Fruit fly (Drosophila melanogaster) whole organism, embryonic: ENCODE results near the gene CG5892.
A peak's percentile ranks its signal among the peaks of the same experiment; 100 is the strongest.

Experiments
- Bteb2 ChIP-seq: fragments of 200-800 bp; sonication (Bioruptor generic); optimal IDR thresholded peaks from 2 replicates; lab custom pipeline; 2016; ENCODE audit warnings: missing biosample characterization, missing genetic modification characterization
- CG10321 ChIP-seq: fragments of 200-800 bp; sonication (Bioruptor generic); IDR thresholded peaks from 2 replicates; pipeline ENCODE4 v1.3.6; 2022; ENCODE audit warnings: missing biosample characterization, missing genetic modification characterization
- CG11398 ChIP-seq: fragments of 200-800 bp; sonication (Bioruptor generic); optimal IDR thresholded peaks from 2 replicates; lab custom pipeline; 2016; ENCODE audit warnings: missing biosample characterization, missing genetic modification characterization
- CG11560 ChIP-seq: fragments of 200-800 bp; sonication (Bioruptor generic); IDR thresholded peaks from 3 replicates; pipeline ENCODE4 v1.3.6; 2022; ENCODE audit warnings: missing biosample characterization, missing genetic modification characterization
- CG1603 ChIP-seq: fragments of 200-800 bp; sonication (Bioruptor generic); optimal IDR thresholded peaks from 2 replicates; lab custom pipeline; 2019; ENCODE audit warnings: missing biosample characterization, mild to moderate bottlenecking, missing genetic modification characterization, moderate library complexity
- CG16779 ChIP-seq: fragments of 200-800 bp; sonication (Bioruptor generic); IDR thresholded peaks from 2 replicates; pipeline ENCODE4 v1.3.6; 2022; ENCODE audit warnings: missing biosample characterization, missing genetic modification characterization
- CG32532 ChIP-seq: fragments of 200-800 bp; sonication (Bioruptor generic); IDR thresholded peaks from 2 replicates; pipeline ENCODE4 v1.3.6; 2022; ENCODE audit warnings: missing biosample characterization, missing genetic modification characterization
- CG3281 ChIP-seq: fragments of 200-800 bp; sonication (Bioruptor generic); optimal IDR thresholded peaks from 3 replicates; lab custom pipeline; 2017; ENCODE audit warnings: missing biosample characterization, mild to moderate bottlenecking, missing genetic modification characterization
- CG3407 ChIP-seq: fragments of 200-800 bp; sonication (Bioruptor generic); optimal IDR thresholded peaks from 2 replicates; lab custom pipeline; 2018; ENCODE audit warnings: missing biosample characterization, mild to moderate bottlenecking, missing genetic modification characterization
- CG42726 ChIP-seq: fragments of 200-800 bp; sonication (Bioruptor generic); IDR thresholded peaks from 2 replicates; pipeline ENCODE4 v1.3.6; 2022; ENCODE audit warnings: missing biosample characterization, missing genetic modification characterization; ENCODE audit not compliant: partially characterized antibody
- CG5245 ChIP-seq: fragments of 200-800 bp; sonication (Bioruptor generic); optimal IDR thresholded peaks from 3 replicates; lab custom pipeline; 2016; ENCODE audit warnings: missing biosample characterization, missing genetic modification characterization
- CG7271 ChIP-seq: fragments of 200-800 bp; sonication (Bioruptor generic); optimal IDR thresholded peaks from 2 replicates; lab custom pipeline; 2018; ENCODE audit warnings: missing biosample characterization, mild to moderate bottlenecking, missing genetic modification characterization, moderate library complexity
- CrebB ChIP-seq: fragments of 200-800 bp; sonication (Bioruptor generic); optimal IDR thresholded peaks from 3 replicates; lab custom pipeline; 2018; ENCODE audit warnings: missing biosample characterization, mild to moderate bottlenecking, missing genetic modification characterization
- Dfd ChIP-seq, 2 experiments: fragments of >200 bp; optimal IDR thresholded peaks; 2 replicates each; lab custom pipeline; 2017; ENCODE audit warnings: missing biosample characterization in 2 of 2, missing genetic modification characterization in 2 of 2
- Doc3 ChIP-seq: fragments of 200-800 bp; sonication (Bioruptor generic); IDR thresholded peaks from 3 replicates; pipeline ENCODE4 v1.3.6; 2022; ENCODE audit warnings: missing biosample characterization, missing genetic modification characterization; ENCODE audit not compliant: partially characterized antibody
- Dp ChIP-seq: fragments of 200-800 bp; sonication (Bioruptor generic); optimal IDR thresholded peaks from 2 replicates; lab custom pipeline; 2018; ENCODE audit warnings: missing biosample characterization, mild to moderate bottlenecking, missing genetic modification characterization, moderate library complexity
- Ets65A ChIP-seq: fragments of 200-800 bp; sonication (Bioruptor generic); peaks from one replicate; lab custom pipeline; 2016; ENCODE audit warnings: missing biosample characterization, missing genetic modification characterization
- Ets97D ChIP-seq: fragments of 200-800 bp; sonication (Bioruptor generic); optimal IDR thresholded peaks from 3 replicates; lab custom pipeline; 2016; ENCODE audit warnings: missing biosample characterization, missing genetic modification characterization
- HLH3B ChIP-seq: fragments of 200-800 bp; sonication (Bioruptor generic); IDR thresholded peaks from 2 replicates; pipeline ENCODE4 v1.3.6; 2022; ENCODE audit warnings: missing biosample characterization, missing genetic modification characterization
- Hr78 ChIP-seq, 2 experiments: fragments of 200-800 bp in 1 of 2; fragments of >200 bp in 1 of 2; sonication (Bioruptor generic) in 1 of 2; optimal IDR thresholded peaks; 2 replicates each; lab custom pipeline; 2017 to 2019; ENCODE audit warnings: missing biosample characterization in 2 of 2, missing genetic modification characterization in 2 of 2, mild to moderate bottlenecking in 1 of 2, moderate library complexity in 1 of 2
- Jarid2 ChIP-seq: fragments of 200-800 bp; sonication (Bioruptor generic); optimal IDR thresholded peaks from 3 replicates; lab custom pipeline; 2017; ENCODE audit warnings: mild to moderate bottlenecking, missing biosample characterization, missing genetic modification reagents, missing genetic modification characterization
- MBD-R2 ChIP-seq: fragments of 200-800 bp; sonication (Bioruptor generic); IDR thresholded peaks from 2 replicates; pipeline ENCODE4 v1.3.6; 2022; ENCODE audit warnings: missing biosample characterization, missing genetic modification characterization
- Neu2 ChIP-seq: fragments of 200-800 bp; sonication (Bioruptor generic); optimal IDR thresholded peaks from 3 replicates; lab custom pipeline; 2016; ENCODE audit warnings: missing biosample characterization, missing genetic modification characterization, borderline replicate concordance
- Nf-YB ChIP-seq: fragments of 200-800 bp; sonication (Bioruptor generic); optimal IDR thresholded peaks from 3 replicates; lab custom pipeline; 2019; ENCODE audit warnings: missing biosample characterization, mild to moderate bottlenecking, missing genetic modification characterization, moderate library complexity
- Oaz ChIP-seq: fragments of 200-800 bp; sonication (Bioruptor generic); IDR thresholded peaks from 2 replicates; pipeline ENCODE4 v1.3.6; 2022; ENCODE audit warnings: missing biosample characterization, missing genetic modification characterization
- Opbp ChIP-seq: fragments of 200-800 bp; sonication (Bioruptor generic); IDR thresholded peaks from 3 replicates; pipeline ENCODE4 v1.3.6; 2022; ENCODE audit warnings: missing biosample characterization, missing genetic modification characterization; ENCODE audit not compliant: partially characterized antibody
- Rx ChIP-seq: fragments of 200-800 bp; sonication (Bioruptor generic); IDR thresholded peaks from 2 replicates; pipeline ENCODE4 v1.3.6; 2022; ENCODE audit warnings: missing biosample characterization, missing genetic modification characterization
- Six4 ChIP-seq: fragments of 200-800 bp; sonication (Bioruptor generic); optimal IDR thresholded peaks from 2 replicates; lab custom pipeline; 2016; ENCODE audit warnings: missing biosample characterization, missing genetic modification characterization
- Sox102F ChIP-seq: fragments of 200-800 bp; sonication (Bioruptor generic); optimal IDR thresholded peaks from 2 replicates; lab custom pipeline; 2018; ENCODE audit warnings: missing biosample characterization, mild to moderate bottlenecking, missing genetic modification characterization, moderate library complexity
- Vsx1 ChIP-seq: fragments of 200-800 bp; sonication (Bioruptor generic); optimal IDR thresholded peaks from 2 replicates; lab custom pipeline; 2017; ENCODE audit warnings: missing biosample characterization, mild to moderate bottlenecking, missing genetic modification characterization, missing genetic modification reagents
- al ChIP-seq: fragments of 200-800 bp; sonication (Bioruptor generic); IDR thresholded peaks from 2 replicates; pipeline ENCODE4 v1.3.6; 2022; ENCODE audit warnings: missing biosample characterization, missing genetic modification characterization
- amos ChIP-seq: fragments of 200-800 bp; sonication (Bioruptor generic); IDR thresholded peaks from 2 replicates; pipeline ENCODE4 v1.3.6; 2022; ENCODE audit warnings: missing biosample characterization, missing genetic modification characterization; ENCODE audit not compliant: partially characterized antibody
- chm ChIP-seq: fragments of 200-800 bp; sonication (Bioruptor generic); IDR thresholded peaks from 2 replicates; pipeline ENCODE4 v1.3.6; 2022; ENCODE audit warnings: missing biosample characterization, missing genetic modification characterization
- corto ChIP-seq: fragments of 200-800 bp; sonication (Bioruptor generic); optimal IDR thresholded peaks from 2 replicates; lab custom pipeline; 2016; ENCODE audit warnings: missing biosample characterization, mild to moderate bottlenecking, missing genetic modification characterization, moderate library complexity
- dati ChIP-seq: fragments of 200-800 bp; sonication (Bioruptor generic); IDR thresholded peaks from 2 replicates; pipeline ENCODE4 v1.3.6; 2022; ENCODE audit warnings: missing biosample characterization, missing genetic modification characterization
- fd3F ChIP-seq: fragments of 200-800 bp; sonication (Bioruptor generic); optimal IDR thresholded peaks from 2 replicates; lab custom pipeline; 2018; ENCODE audit warnings: missing biosample characterization, mild to moderate bottlenecking, missing genetic modification characterization, moderate library complexity
- grn ChIP-seq: fragments of 200-800 bp; sonication (Bioruptor generic); optimal IDR thresholded peaks from 3 replicates; lab custom pipeline; 2017; ENCODE audit warnings: missing biosample characterization, missing genetic modification characterization
- ham ChIP-seq: fragments of 200-800 bp; sonication (Bioruptor generic); IDR thresholded peaks from 2 replicates; pipeline ENCODE4 v1.3.6; 2022; ENCODE audit warnings: missing biosample characterization, missing genetic modification characterization
- kah ChIP-seq: fragments of 200-800 bp; sonication (Bioruptor generic); optimal IDR thresholded peaks from 2 replicates; lab custom pipeline; 2018; ENCODE audit warnings: missing biosample characterization, mild to moderate bottlenecking, missing genetic modification characterization
- lbe ChIP-seq: fragments of 200-800 bp; sonication (Bioruptor generic); optimal IDR thresholded peaks from 2 replicates; lab custom pipeline; 2016; ENCODE audit warnings: missing biosample characterization, mild to moderate bottlenecking, missing genetic modification characterization
- oc ChIP-seq: fragments of 200-800 bp; sonication (Bioruptor generic); optimal IDR thresholded peaks from 2 replicates; lab custom pipeline; 2018; ENCODE audit warnings: missing biosample characterization, mild to moderate bottlenecking, missing genetic modification characterization, moderate library complexity
- slou ChIP-seq: fragments of 200-800 bp; sonication (Bioruptor generic); optimal IDR thresholded peaks from 3 replicates; lab custom pipeline; 2016; ENCODE audit warnings: missing biosample characterization, missing genetic modification characterization
- sqz ChIP-seq: fragments of 200-800 bp; sonication (Bioruptor generic); optimal IDR thresholded peaks from 3 replicates; lab custom pipeline; 2018; ENCODE audit warnings: missing biosample characterization, mild to moderate bottlenecking, missing genetic modification characterization
- sr ChIP-seq: fragments of 200-800 bp; sonication (Bioruptor generic); IDR thresholded peaks from 3 replicates; pipeline ENCODE4 v1.3.6; 2022; ENCODE audit warnings: missing biosample characterization, missing genetic modification characterization
- tap ChIP-seq: fragments of 200-800 bp; optimal IDR thresholded peaks from 3 replicates; lab custom pipeline; 2019; ENCODE audit warnings: missing biosample characterization, mild to moderate bottlenecking, missing genetic modification characterization, moderate library complexity
- tna ChIP-seq: fragments of 200-800 bp; sonication (Bioruptor generic); IDR thresholded peaks from 2 replicates; pipeline ENCODE4 v1.3.6; 2022; ENCODE audit warnings: missing biosample characterization, missing genetic modification characterization; ENCODE audit not compliant: partially characterized antibody
- unpg ChIP-seq: fragments of 200-800 bp; sonication (Bioruptor generic); optimal IDR thresholded peaks from 3 replicates; lab custom pipeline; 2018; ENCODE audit warnings: missing biosample characterization, mild to moderate bottlenecking, missing genetic modification characterization, moderate library complexity
- vnd ChIP-seq: fragments of 200-800 bp; sonication (Bioruptor generic); IDR thresholded peaks from 3 replicates; pipeline ENCODE4 v1.3.6; 2022; ENCODE audit warnings: missing biosample characterization, missing genetic modification characterization; ENCODE audit not compliant: partially characterized antibody
- wor ChIP-seq: fragments of 200-800 bp; sonication (Bioruptor generic); IDR thresholded peaks from 2 replicates; pipeline ENCODE4 v1.3.6; 2022; ENCODE audit warnings: missing biosample characterization, missing genetic modification characterization

The CG5892 gene

DNA sequence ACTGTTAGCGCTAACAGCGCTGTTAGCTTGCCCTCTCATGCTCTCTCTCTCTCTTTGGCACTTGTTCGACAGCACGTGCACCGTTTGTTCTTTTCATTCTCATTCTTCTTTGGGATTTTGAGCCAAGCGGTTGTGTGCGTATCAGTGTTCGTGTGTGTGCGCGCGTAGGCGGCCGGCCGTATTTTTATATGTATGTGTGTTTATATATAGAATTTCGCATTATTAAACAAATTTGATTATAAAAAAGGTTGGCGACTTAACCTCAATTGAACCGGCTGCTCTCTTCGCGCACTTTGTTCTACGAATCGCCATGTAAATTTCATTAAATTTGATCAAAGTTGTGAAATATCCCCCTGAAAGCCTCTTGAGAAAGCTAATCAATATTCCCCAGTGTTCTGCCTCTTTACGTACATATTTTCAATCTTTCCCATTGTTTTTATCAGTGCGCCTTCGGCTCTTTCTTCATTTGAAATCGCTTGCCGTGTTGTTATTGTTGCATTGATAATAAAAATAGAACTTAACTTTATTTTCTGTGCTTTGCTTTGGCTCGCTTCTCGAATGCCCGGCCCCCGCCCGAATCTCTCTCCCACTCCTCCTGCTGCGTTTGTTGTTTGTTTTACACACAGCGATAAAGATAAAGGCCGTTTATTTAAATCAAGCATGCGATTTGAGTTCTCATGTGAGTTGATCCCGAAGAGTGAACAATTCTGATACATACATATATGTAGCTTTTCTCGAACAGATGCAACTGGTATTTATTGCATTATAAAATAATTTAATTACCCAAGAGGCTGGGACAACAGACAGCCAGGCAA lies 43.1 kb upstream of the CG5892 start (continued):
- no peak for TF ChIP-seq fd3F
- no peak for TF ChIP-seq CG10321 (GFP tag; lab: Robert Waterston, UW)
- TF ChIP-seq Rx: no peak
- no peak for TF ChIP-seq ham (GFP tag; lab: Robert Waterston, UW)
- peak; percentile 47 for TF ChIP-seq Jarid2 (GFP tag; lab: Kevin White, UChicago)
- TF ChIP-seq CG7271 (tag; lab: Kevin White, UChicago): no peak
- TF ChIP-seq tna (GFP tag; lab: Robert Waterston, UW): no peak
- TF ChIP-seq CG11560: no peak
- TF ChIP-seq sqz (GFP tag; lab: Kevin White, UChicago): no peak
- TF ChIP-seq grn (GFP tag; lab: Kevin White, UChicago): peak; percentile 32
- TF ChIP-seq kah (GFP tag; lab: Kevin White, UChicago): peak; percentile 31
- TF ChIP-seq chm (GFP tag; lab: Robert Waterston, UW): 0 out of 2 replicates have a peak, but pooled peaks have one; percentile 22
- TF ChIP-seq tap (tag; lab: Kevin White, UChicago): no peak
- TF ChIP-seq CG16779 (GFP tag; lab: Robert Waterston, UW): no peak
- no peak for TF ChIP-seq Opbp
- TF ChIP-seq CG5245 (GFP tag; lab: Kevin White, UChicago): no peak
- TF ChIP-seq MBD-R2 (GFP tag; lab: Robert Waterston, UW): 0 out of 2 replicates have a peak, but pooled peaks have one; percentile 21
- no peak for TF ChIP-seq CG3407
- no peak for TF ChIP-seq Dp
- TF ChIP-seq CG32532: peak; percentile 7; the same call in 1 of the 2 replicates
- peak; percentile 94 for TF ChIP-seq sr (GFP tag; lab: Robert Waterston, UW)
- TF ChIP-seq Hr78 (GFP tag; optimal IDR thresholded peaks at IDR 0.05; lab: Kevin White, UChicago): no peak
- TF ChIP-seq Bteb2 (GFP tag; lab: Kevin White, UChicago): no peak
- TF ChIP-seq CG11398 (GFP tag; lab: Kevin White, UChicago): no peak
- TF ChIP-seq wor (GFP tag; lab: Robert Waterston, UW): no peak
- no peak for TF ChIP-seq Nf-YB (GFP tag; lab: Kevin White, UChicago)
- no peak for TF ChIP-seq Doc3 (GFP tag; lab: Robert Waterston, UW)
- TF ChIP-seq al: no peak
- no peak for TF ChIP-seq HLH3B (GFP tag; lab: Robert Waterston, UW)
- no peak for TF ChIP-seq Ets65A (GFP tag; lab: Kevin White, UChicago)
- no peak for TF ChIP-seq slou
- TF ChIP-seq Sox102F (GFP tag; lab: Kevin White, UChicago): peak; percentile 7
- TF ChIP-seq amos (GFP tag; lab: Robert Waterston, UW): no peak; the same call in 1 of the 2 replicates
- TF ChIP-seq Six4 (GFP tag; lab: Kevin White, UChicago): no peak
- TF ChIP-seq unpg (GFP tag; lab: Kevin White, UChicago): no peak
- no peak for TF ChIP-seq Ets97D
- no peak for TF ChIP-seq vnd (GFP tag; lab: Robert Waterston, UW)
- TF ChIP-seq Vsx1 (GFP tag; lab: Kevin White, UChicago): peak; percentile 36
- peak; percentile 4 for TF ChIP-seq CG3281 (GFP tag; lab: Kevin White, UChicago)
- peak; percentile 6 for TF ChIP-seq lbe (GFP tag; lab: Kevin White, UChicago)
- TF ChIP-seq CG1603 (tag; lab: Kevin White, UChicago): no peak
- TF ChIP-seq oc: no peak
- TF ChIP-seq Oaz (GFP tag; lab: Robert Waterston, UW): no peak
- TF ChIP-seq Dfd (GFP tag; optimal IDR thresholded peaks at IDR 0.05; lab: Kevin White, UChicago): no peak
- TF ChIP-seq CrebB (tag; lab: Kevin White, UChicago): no peak
- TF ChIP-seq CG42726 (GFP tag; lab: Robert Waterston, UW): no peak
- no peak for TF ChIP-seq dati
- TF ChIP-seq corto (GFP tag; lab: Kevin White, UChicago): no peak
- no peak for TF ChIP-seq Neu2 (GFP tag; lab: Kevin White, UChicago)
